Worm (Caenorhabditis elegans) whole organism, early embryonic: Measurements from ENCODE around the gene idpa-3.

ENCODE experiments used
- F13C5.2 ChIP-seq: sonication (generic microtip); optimal IDR thresholded peaks from 2 replicates; lab custom pipeline; 2017; ENCODE audit warnings: mild to moderate bottlenecking, missing genetic modification characterization, inconsistent platforms, missing compliant biosample characterization
- ceh-13 ChIP-seq: fragments of 200-800 bp; sonication (Bioruptor generic); optimal IDR thresholded peaks from 2 replicates; lab custom pipeline; 2018; ENCODE audit warnings: mild to moderate bottlenecking, missing genetic modification characterization, missing compliant biosample characterization
- flt-1 ChIP-seq: fragments of 200-800 bp; sonication (Bioruptor generic); IDR thresholded peaks from 2 replicates; pipeline ENCODE4 v1.3.6; 2022; ENCODE audit warnings: missing genetic modification characterization, missing compliant biosample characterization
- hmbx-1 ChIP-seq: sonication (generic microtip); optimal IDR thresholded peaks from 2 replicates; lab custom pipeline; 2016; ENCODE audit warnings: mild to moderate bottlenecking, missing genetic modification characterization, missing compliant biosample characterization
- pes-1 ChIP-seq: fragments of 200-800 bp; sonication (Bioruptor generic); IDR thresholded peaks from 2 replicates; pipeline ENCODE4 v1.3.6; 2022; ENCODE audit warnings: missing genetic modification reagents, missing genetic modification characterization, missing compliant biosample characterization
- sea-1 ChIP-seq: fragments of 200-800 bp; sonication (Bioruptor generic); conservative IDR thresholded peaks from 2 replicates; pipeline ENCODE4 v1.3.6; 2022; ENCODE audit warnings: missing genetic modification characterization, missing compliant biosample characterization

ce11 chrX:10372556-10372955 is 36.3 kb downstream of the idpa-3 start, which contains the start of gene Y49A10A.2:
- TF ChIP-seq F13C5.2 (tag; lab: Kevin White, UChicago), result peak; percentile 13
- no peak for TF ChIP-seq ceh-13 (GFP tag; lab: Kevin White, UChicago)
- TF ChIP-seq pes-1 (GFP tag; lab: Robert Waterston, UW), result no peak
- TF ChIP-seq flt-1 (GFP tag; lab: Robert Waterston, UW), result peak; percentile 17; the same call in 1 of the 2 replicates
- no peak for TF ChIP-seq hmbx-1 (tag; lab: Kevin White, UChicago)
- peak; percentile 61; the same call in 1 of the 2 replicates for TF ChIP-seq sea-1 (GFP tag; lab: Robert Waterston, UW)
